In the genomic region with DNA sequence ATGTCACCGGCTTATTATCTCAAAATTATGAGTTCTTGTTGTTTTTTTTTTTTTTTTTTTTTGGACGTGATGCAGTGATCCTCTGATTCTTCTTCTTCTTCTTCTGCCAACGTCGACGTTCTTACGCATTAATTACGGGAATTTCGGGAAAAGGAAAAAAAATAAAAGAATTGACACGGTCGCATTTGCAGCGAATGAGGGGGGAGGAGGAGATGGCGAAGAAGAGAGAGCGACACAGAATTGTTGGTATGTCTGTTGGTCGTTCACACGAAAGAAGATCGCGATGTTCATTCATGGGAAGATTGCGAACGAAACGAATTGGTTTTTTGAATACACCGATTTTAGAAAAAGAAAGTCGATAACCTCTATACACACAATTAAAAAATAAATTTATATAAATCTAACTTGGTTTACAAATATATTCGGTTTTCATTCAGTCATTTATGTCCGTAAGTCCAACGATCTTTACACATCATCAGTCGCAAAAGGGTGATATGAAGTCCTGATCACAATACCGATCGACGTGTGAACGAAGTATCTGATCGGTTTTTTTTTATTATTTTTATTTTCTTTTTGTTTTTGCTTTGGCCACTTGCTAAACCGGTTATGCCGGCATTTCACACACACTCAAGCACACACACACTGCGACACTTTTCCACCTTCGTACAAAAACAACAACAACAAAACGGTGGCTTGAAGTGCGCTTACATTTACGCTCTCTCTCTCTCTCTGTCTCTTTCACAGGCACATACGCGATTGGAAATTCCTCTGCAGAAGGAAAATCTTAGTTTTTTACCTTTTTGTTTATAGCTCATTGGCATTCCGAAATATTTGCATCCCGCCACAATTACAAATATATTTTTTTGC, we compare ENCODE assay signal across 1 fruit fly cellular context.
TF ChIP-seq lines count a peak whose summit lies in the region.

No protein-coding gene starts in this region.

TF ChIP-seq in whole organism, embryonic, 481 proteins besides CTCF, POLR2A, EP300 and RAD21 (continued from another document):
- peak; percentile 4 for TF ChIP-seq CG1832 (GFP tag; optimal IDR thresholded peaks at IDR 0.05; lab: Kevin White, UChicago)
- peak; percentile 44 for TF ChIP-seq CG2875 (GFP tag; optimal IDR thresholded peaks at IDR 0.05; lab: Kevin White, UChicago)
- peak; percentile 58 for TF ChIP-seq CG3407 (GFP tag; optimal IDR thresholded peaks at IDR 0.05; lab: Kevin White, UChicago)
- TF ChIP-seq Blimp-1 (GFP tag; optimal IDR thresholded peaks at IDR 0.05; lab: Kevin White, UChicago): peak; percentile 77
- TF ChIP-seq Xrp1 (GFP tag; IDR thresholded peaks at IDR 0.05; lab: Robert Waterston, UW): peak; percentile 67
- no peak for TF ChIP-seq Sry-δ (GFP tag; optimal IDR thresholded peaks at IDR 0.05; lab: Kevin White, UChicago)
- TF ChIP-seq NK7.1 (GFP tag; optimal IDR thresholded peaks at IDR 0.05; lab: Kevin White, UChicago): peak; percentile 33
- peak; percentile 66 for TF ChIP-seq CG30403 (GFP tag; optimal IDR thresholded peaks at IDR 0.05; lab: Kevin White, UChicago)
- TF ChIP-seq ewg (GFP tag; optimal IDR thresholded peaks at IDR 0.05; lab: Kevin White, UChicago): peak; percentile 47
- peak in 1 of 3 experiments; percentile 85 for TF ChIP-seq lola (GFP tag; optimal IDR thresholded peaks at IDR 0.05; lab: Kevin White, UChicago)
- TF ChIP-seq CG18262 (tag; optimal IDR thresholded peaks at IDR 0.05; lab: Kevin White, UChicago): peak; percentile 87
- 0 out of 2 replicates have a peak, but pooled peaks have one; percentile 19 for TF ChIP-seq peb (GFP tag; IDR thresholded peaks at IDR 0.05; lab: Robert Waterston, UW)
- no peak for TF ChIP-seq aop (GFP tag; IDR thresholded peaks at IDR 0.05; lab: Robert Waterston, UW)
- peak; percentile 4 for TF ChIP-seq YL-1 (GFP tag; optimal IDR thresholded peaks at IDR 0.05; lab: Kevin White, UChicago)
- peak; percentile 57 for TF ChIP-seq zen (tag; optimal IDR thresholded peaks at IDR 0.05; lab: Kevin White, UChicago)
- TF ChIP-seq Ravus (GFP tag; IDR thresholded peaks at IDR 0.05; lab: Robert Waterston, UW): no peak
- TF ChIP-seq Bteb2 (GFP tag; optimal IDR thresholded peaks at IDR 0.05; lab: Kevin White, UChicago): peak; percentile 13
- peak; percentile 68 for TF ChIP-seq HmgZ (tag; optimal IDR thresholded peaks at IDR 0.05; lab: Kevin White, UChicago)
- peak; percentile 59 for TF ChIP-seq Oaz (GFP tag; IDR thresholded peaks at IDR 0.05; lab: Robert Waterston, UW)
- TF ChIP-seq Vsx1 (GFP tag; optimal IDR thresholded peaks at IDR 0.05; lab: Kevin White, UChicago): peak; percentile 62
- peak; percentile 49 for TF ChIP-seq tio (GFP tag; optimal IDR thresholded peaks at IDR 0.05; lab: Kevin White, UChicago)
- TF ChIP-seq kni (GFP tag; optimal IDR thresholded peaks at IDR 0.05; lab: Kevin White, UChicago): peak; percentile 66
- peak; percentile 75 for TF ChIP-seq zfh1 (GFP tag; IDR thresholded peaks at IDR 0.05; lab: Robert Waterston, UW)
- TF ChIP-seq nom (GFP tag; optimal IDR thresholded peaks at IDR 0.05; lab: Kevin White, UChicago): peak; percentile 97
- TF ChIP-seq ap (GFP tag; IDR thresholded peaks at IDR 0.05; lab: Robert Waterston, UW): no peak
- TF ChIP-seq sens (GFP tag; lab: Kevin White, UChicago): peak; percentile 88
- no peak for TF ChIP-seq CG10654 (GFP tag; optimal IDR thresholded peaks at IDR 0.05; lab: Kevin White, UChicago)
- no peak; the same call in 2 of the 3 replicates for TF ChIP-seq gce (GFP tag; IDR thresholded peaks at IDR 0.05; lab: Robert Waterston, UW)
